Worm (Caenorhabditis elegans): ENCODE measurements around the gene Y39G8B.9.
"Not testable (repeated sequence)": the region's sequence is repeated elsewhere in the genome, so short reads cannot be mapped to it uniquely, and the experiment has no call there.

ce11 chrII:14000044-14000443 lies 18.9 kb downstream of the Y39G8B.9 start, which contains the start of gene F01D5.3:
- TF ChIP-seq grh-1 (GFP tag; IDR thresholded peaks at IDR 0.05); nhr-28 (tag; optimal IDR thresholded peaks at IDR 0.05); ceh-82 (tag; optimal IDR thresholded peaks at IDR 0.05); ama-1 (optimal IDR thresholded peaks at IDR 0.05); nhr-11 (tag; optimal IDR thresholded peaks at IDR 0.05); pqm-1 (tag; optimal IDR thresholded peaks at IDR 0.05): not testable (repeated sequence)
